Worm (Caenorhabditis elegans) whole organism, late embryonic: ENCODE measurements around the gene F13B12.2.

ENCODE experiments used
- C08G9.2 ChIP-seq: sonication (generic microtip); optimal IDR thresholded peaks from 2 replicates; lab custom pipeline; 2016; ENCODE audit warnings: mild to moderate bottlenecking, missing genetic modification characterization, moderate library complexity, missing compliant biosample characterization
- K02D7.2 ChIP-seq: sonication (generic microtip); optimal IDR thresholded peaks from 2 replicates; lab custom pipeline; 2017; ENCODE audit warnings: mild to moderate bottlenecking, missing genetic modification characterization, missing compliant biosample characterization
- K09A11.1 ChIP-seq: sonication (generic microtip); optimal IDR thresholded peaks from 2 replicates; lab custom pipeline; 2017; ENCODE audit warnings: antibody characterized with exemption, mild to moderate bottlenecking, missing genetic modification characterization, missing compliant biosample characterization; ENCODE audit not compliant: insufficient read depth
- ahr-1 ChIP-seq: sonication (generic microtip); optimal IDR thresholded peaks from 2 replicates; lab custom pipeline; 2016; ENCODE audit warnings: missing genetic modification characterization, missing compliant biosample characterization
- ama-1 ChIP-seq: fragments of 150-350 bp; optimal IDR thresholded peaks from 2 replicates; lab custom pipeline; 2014
- ceh-18 ChIP-seq: sonication (generic microtip); optimal IDR thresholded peaks from 2 replicates; lab custom pipeline; 2016; ENCODE audit warnings: missing genetic modification characterization, missing compliant biosample characterization
- ceh-22 ChIP-seq: sonication (generic microtip); optimal IDR thresholded peaks from 2 replicates; lab custom pipeline; 2017; ENCODE audit warnings: missing biosample characterization, missing genetic modification characterization
- ceh-24 ChIP-seq: sonication (generic microtip); optimal IDR thresholded peaks from 2 replicates; lab custom pipeline; 2016; ENCODE audit warnings: mild to moderate bottlenecking, missing genetic modification characterization, missing compliant biosample characterization
- ceh-31 ChIP-seq: sonication (generic microtip); optimal IDR thresholded peaks from 2 replicates; lab custom pipeline; 2016; ENCODE audit warnings: missing genetic modification characterization, missing compliant biosample characterization
- ceh-34 ChIP-seq: sonication (generic microtip); optimal IDR thresholded peaks from 2 replicates; lab custom pipeline; 2016; ENCODE audit warnings: mild to moderate bottlenecking, missing genetic modification characterization, missing compliant biosample characterization
- ceh-9 ChIP-seq: sonication (generic microtip); optimal IDR thresholded peaks from 2 replicates; lab custom pipeline; 2016; ENCODE audit warnings: mild to moderate bottlenecking, missing genetic modification characterization, inconsistent platforms, missing compliant biosample characterization
- dmd-4 ChIP-seq: sonication (generic microtip); optimal IDR thresholded peaks from 2 replicates; lab custom pipeline; 2016; ENCODE audit warnings: borderline replicate concordance, missing genetic modification characterization, missing compliant biosample characterization
- dve-1 ChIP-seq: sonication (generic microtip); optimal IDR thresholded peaks from 2 replicates; lab custom pipeline; 2017; ENCODE audit warnings: antibody characterized with exemption, mild to moderate bottlenecking, missing genetic modification characterization, missing compliant biosample characterization
- ets-4 ChIP-seq: sonication (generic microtip); optimal IDR thresholded peaks from 2 replicates; lab custom pipeline; 2016; ENCODE audit warnings: missing genetic modification characterization, missing compliant biosample characterization
- eyg-1 ChIP-seq: sonication (generic microtip); optimal IDR thresholded peaks from 2 replicates; lab custom pipeline; 2016; ENCODE audit warnings: missing genotype, missing genetic modification characterization, missing compliant biosample characterization
- fax-1 ChIP-seq: sonication (generic microtip); optimal IDR thresholded peaks from 2 replicates; lab custom pipeline; 2016; ENCODE audit warnings: missing genotype, missing genetic modification characterization, missing compliant biosample characterization
- fkh-6 ChIP-seq: sonication (generic microtip); optimal IDR thresholded peaks from 2 replicates; lab custom pipeline; 2016; ENCODE audit warnings: missing genetic modification characterization, missing compliant biosample characterization
- hlh-13 ChIP-seq: fragments of 200-800 bp; sonication (Bioruptor generic); optimal IDR thresholded peaks from 2 replicates; lab custom pipeline; 2018; ENCODE audit warnings: mild to moderate bottlenecking, missing genetic modification characterization, missing compliant biosample characterization
- hlh-8 ChIP-seq: sonication (generic microtip); optimal IDR thresholded peaks from 2 replicates; lab custom pipeline; 2016; ENCODE audit warnings: missing genotype, missing genetic modification characterization, missing compliant biosample characterization
- madf-2 ChIP-seq: sonication (generic microtip); optimal IDR thresholded peaks from 2 replicates; lab custom pipeline; 2017; ENCODE audit warnings: missing genetic modification characterization, missing compliant biosample characterization
- mec-3 ChIP-seq: sonication (generic microtip); optimal IDR thresholded peaks from 2 replicates; lab custom pipeline; 2016; ENCODE audit warnings: borderline replicate concordance, missing genetic modification characterization, missing compliant biosample characterization
- nhr-11 ChIP-seq: fragments of 150-350 bp; optimal IDR thresholded peaks from 2 replicates; lab custom pipeline; 2014; ENCODE audit warnings: missing biosample characterization, missing genetic modification characterization
- npax-4 ChIP-seq: sonication (generic microtip); optimal IDR thresholded peaks from 2 replicates; lab custom pipeline; 2016; ENCODE audit warnings: missing genetic modification characterization, missing compliant biosample characterization
- pag-3 ChIP-seq: sonication (generic microtip); optimal IDR thresholded peaks from 2 replicates; lab custom pipeline; 2016; ENCODE audit warnings: missing compliant biosample characterization, missing genetic modification characterization, borderline replicate concordance
- pros-1 ChIP-seq: fragments of 150-350 bp; optimal IDR thresholded peaks from 2 replicates; lab custom pipeline; 2014; ENCODE audit warnings: missing biosample characterization, missing genetic modification reagents, missing genetic modification characterization
- rnt-1 ChIP-seq: sonication (generic microtip); optimal IDR thresholded peaks from 2 replicates; lab custom pipeline; 2016; ENCODE audit warnings: missing genetic modification characterization, missing compliant biosample characterization
- syd-9 ChIP-seq: sonication (generic microtip); optimal IDR thresholded peaks from 2 replicates; lab custom pipeline; 2016; ENCODE audit warnings: mild to moderate bottlenecking, missing genetic modification characterization, moderate library complexity, missing compliant biosample characterization
- tbx-2 ChIP-seq: sonication (generic microtip); optimal IDR thresholded peaks from 2 replicates; lab custom pipeline; 2016; ENCODE audit warnings: missing genetic modification characterization, missing compliant biosample characterization
- unc-3 ChIP-seq, 2 experiments: fragments of 200-800 bp in 1 of 2; sonication (Bioruptor generic) in 1 of 2; sonication (generic microtip) in 1 of 2; conservative IDR thresholded peaks in 1 of 2; optimal IDR thresholded peaks in 1 of 2; 2 replicates each; pipeline versions ENCODE4 v1.3.6 to Lab custom; 2016 to 2022; ENCODE audit warnings: missing compliant biosample characterization in 2 of 2, missing genetic modification characterization in 2 of 2, missing genetic modification reagents in 1 of 2
- zip-5 ChIP-seq: sonication (generic microtip); optimal IDR thresholded peaks from 2 replicates; lab custom pipeline; 2016; ENCODE audit warnings: missing genetic modification characterization, missing compliant biosample characterization

F13B12.2 gene

ce11 chrIV:10462608-10463007 lies 33.7 kb upstream of the F13B12.2 start:
- TF ChIP-seq K02D7.2, result no peak
- TF ChIP-seq unc-3 (GFP tag; conservative IDR thresholded peaks at IDR 0.05; lab: Robert Waterston, UW), result no peak
- no peak for TF ChIP-seq unc-3 (tag; optimal IDR thresholded peaks at IDR 0.05; lab: Kevin White, UChicago)
- no peak for TF ChIP-seq hlh-8 (tag; lab: Kevin White, UChicago)
- TF ChIP-seq pros-1 (tag; lab: Kevin White, UChicago), result no peak
- TF ChIP-seq C08G9.2, result no peak
- no peak for TF ChIP-seq fkh-6 (tag; lab: Kevin White, UChicago)
- no peak for TF ChIP-seq ahr-1
- TF ChIP-seq ets-4 (tag; lab: Kevin White, UChicago), result no peak

- TF ChIP-seq syd-9 (tag; lab: Kevin White, UChicago) (no peak), npax-4 (tag; lab: Kevin White, UChicago) (no peak), nhr-11 (tag; lab: Kevin White, UChicago) (no peak), ama-1 (lab: Kevin White, UChicago) (no peak), C08G9.2 (no peak), dmd-4 (no peak), pag-3 (tag; lab: Kevin White, UChicago) (no peak), ceh-18 (tag; lab: Kevin White, UChicago) (no peak)
Observed at ce11 chrIV:10461767-10462166, 32.8 kb upstream of the F13B12.2 start, which contains the start of gene mec-3. mec-3 (minus strand) TSS chrIV:10461867.

- TF ChIP-seq ceh-22 (no peak), pros-1 (tag; lab: Kevin White, UChicago) (no peak), zip-5 (tag; lab: Kevin White, UChicago) (no peak), fax-1 (tag; lab: Kevin White, UChicago) (no peak), dmd-4 (no peak), eyg-1 (tag; lab: Kevin White, UChicago) (no peak)
Observed at ce11 chrIV:10457137-10457536, 28.2 kb upstream of the F13B12.2 start, which contains the start of gene srb-17. srb-17 (minus strand) TSS chrIV:10457237.

- TF ChIP-seq zip-5 (tag; lab: Kevin White, UChicago) (no peak), ceh-9 (tag; lab: Kevin White, UChicago) (no peak), tbx-2 (tag; lab: Kevin White, UChicago) (no peak), dve-1 (tag; lab: Kevin White, UChicago) (no peak), rnt-1 (tag; lab: Kevin White, UChicago) (no peak), eyg-1 (tag; lab: Kevin White, UChicago) (no peak)
Observed at ce11 chrIV:10453001-10453400, 24.1 kb upstream of the F13B12.2 start, which contains the start of gene F01D4.8. F01D4.8 (minus strand) TSS chrIV:10453101.

- TF ChIP-seq pros-1 (tag; lab: Kevin White, UChicago) (no peak), madf-2 (tag; lab: Kevin White, UChicago) (no peak), mec-3 (tag; lab: Kevin White, UChicago) (no peak), pag-3 (tag; lab: Kevin White, UChicago) (no peak), hlh-13 (GFP tag; lab: Kevin White, UChicago) (no peak), C08G9.2 (no peak), hlh-8 (tag; lab: Kevin White, UChicago) (no peak)
Observed at ce11 chrIV:10449799-10450198, 20.9 kb upstream of the F13B12.2 start, which contains the start of gene F13B12.4. F13B12.4 (minus strand) TSS chrIV:10449899.

- TF ChIP-seq ceh-18 (tag; lab: Kevin White, UChicago), result no peak
- no peak for TF ChIP-seq ceh-24 (tag; lab: Kevin White, UChicago)
- TF ChIP-seq ceh-22, result no peak
- TF ChIP-seq ceh-9 (tag; lab: Kevin White, UChicago), result no peak
- TF ChIP-seq fax-1 (tag; lab: Kevin White, UChicago), result no peak
- TF ChIP-seq ceh-31, result no peak
- no peak for TF ChIP-seq K09A11.1
- no peak for TF ChIP-seq ama-1 (lab: Kevin White, UChicago)
- no peak for TF ChIP-seq ceh-34 (tag; lab: Kevin White, UChicago)
Observed at ce11 chrIV:10443510-10443909, 14.6 kb upstream of the F13B12.2 start, which contains the start of gene F13B12.7. F13B12.7 (plus strand) TSS chrIV:10443810.
